Fruit fly (Drosophila melanogaster) whole organism, pupa: Measurements from ENCODE around the gene Acox3.

Source experiments
- CG10348 ChIP-seq: fragments of 200-800 bp; sonication (Bioruptor generic); IDR thresholded peaks from 2 replicates; pipeline ENCODE4 v1.3.6; 2022; ENCODE audit warnings: missing biosample characterization, missing genetic modification characterization
- CG13204 ChIP-seq: fragments of 200-800 bp; sonication (Bioruptor generic); optimal IDR thresholded peaks from 2 replicates; lab custom pipeline; 2018; ENCODE audit warnings: missing biosample characterization, mild to moderate bottlenecking, missing genetic modification characterization, moderate library complexity
- CG14655 ChIP-seq: fragments of 200-800 bp; sonication (Bioruptor generic); optimal IDR thresholded peaks from 3 replicates; lab custom pipeline; 2017; ENCODE audit warnings: mild to moderate bottlenecking, missing biosample characterization, missing genetic modification reagents, missing genetic modification characterization
- CG17806 ChIP-seq: fragments of 200-800 bp; sonication (Bioruptor generic); optimal IDR thresholded peaks from 2 replicates; lab custom pipeline; 2018; ENCODE audit warnings: missing biosample characterization, mild to moderate bottlenecking, missing genetic modification characterization, moderate library complexity
- CG34367 ChIP-seq: fragments of 200-800 bp; sonication (Bioruptor generic); optimal IDR thresholded peaks from 2 replicates; lab custom pipeline; 2018; ENCODE audit warnings: missing biosample characterization, mild to moderate bottlenecking, missing genetic modification characterization
- CG4496 ChIP-seq: fragments of 200-800 bp; sonication (Bioruptor generic); IDR thresholded peaks from 3 replicates; pipeline ENCODE4 v1.3.6; 2022; ENCODE audit warnings: missing biosample characterization, missing genetic modification characterization
- CG8159 ChIP-seq: fragments of 200-800 bp; sonication (Bioruptor generic); optimal IDR thresholded peaks from 3 replicates; lab custom pipeline; 2018; ENCODE audit warnings: missing biosample characterization, mild to moderate bottlenecking, missing genetic modification characterization, moderate library complexity
- Ets98B ChIP-seq: fragments of 200-800 bp; sonication (Bioruptor generic); IDR thresholded peaks from 2 replicates; pipeline ENCODE4 v1.3.6; 2022; ENCODE audit warnings: missing biosample characterization, missing genetic modification characterization
- Pif1A ChIP-seq: fragments of 200-800 bp; sonication (Bioruptor generic); optimal IDR thresholded peaks from 3 replicates; lab custom pipeline; 2016; ENCODE audit warnings: missing biosample characterization, missing genetic modification characterization
- rn ChIP-seq: fragments of 200-800 bp; sonication (Bioruptor generic); IDR thresholded peaks from 2 replicates; pipeline ENCODE4 v1.3.6; 2022; ENCODE audit warnings: missing biosample characterization, missing genetic modification characterization

DNA sequence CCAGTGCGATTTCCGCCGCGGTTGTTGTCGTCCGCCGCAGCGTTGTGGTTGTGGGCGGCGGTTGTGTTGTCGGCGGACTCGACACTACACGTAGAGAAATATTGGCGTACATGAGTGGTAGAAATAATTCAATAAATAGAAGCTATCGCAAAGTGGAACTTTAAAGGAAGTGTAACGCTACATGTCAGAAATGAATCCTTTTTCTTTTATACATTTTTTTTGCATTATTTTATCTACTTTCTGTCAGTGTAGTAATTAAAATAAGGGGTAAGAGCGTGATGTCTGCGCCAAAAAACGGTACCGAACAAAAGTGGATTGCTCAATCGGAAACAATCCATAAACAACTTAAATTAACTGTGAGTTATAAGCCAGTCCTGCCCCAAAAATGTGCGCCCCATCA is 69.0 kb downstream of the Acox3 start:
- no peak for TF ChIP-seq CG17806 (tag; lab: Kevin White, UChicago)
- TF ChIP-seq CG34367: no peak
- TF ChIP-seq Ets98B (GFP tag; lab: Robert Waterston, UW): no peak
- no peak for TF ChIP-seq rn (GFP tag; lab: Robert Waterston, UW)
- no peak for TF ChIP-seq CG4496 (GFP tag; lab: Robert Waterston, UW)
- TF ChIP-seq Pif1A (GFP tag; lab: Kevin White, UChicago): no peak
- no peak for TF ChIP-seq CG10348
- no peak for TF ChIP-seq CG14655 (GFP tag; lab: Kevin White, UChicago)
- peak; percentile 6 for TF ChIP-seq CG8159
- no peak for TF ChIP-seq CG13204 (GFP tag; lab: Kevin White, UChicago)
